Fruit fly (Drosophila melanogaster) whole organism, embryonic: ENCODE results near the gene Obp99d.
A peak's percentile ranks its signal among the peaks of the same experiment; 100 is the strongest.

Experiments
- B-H1 ChIP-seq: fragments of 200-800 bp; sonication (Bioruptor generic); IDR thresholded peaks from 3 replicates; pipeline ENCODE4 v1.3.6; 2022; ENCODE audit warnings: missing biosample characterization, missing genetic modification characterization
- Blimp-1 ChIP-seq: fragments of 200-800 bp; sonication (Bioruptor generic); optimal IDR thresholded peaks from 3 replicates; lab custom pipeline; 2018; ENCODE audit warnings: missing biosample characterization, missing genetic modification characterization, mild to moderate bottlenecking, moderate library complexity, missing genetic modification reagents
- CG12942 ChIP-seq: fragments of 200-800 bp; sonication (Bioruptor generic); optimal IDR thresholded peaks from 3 replicates; lab custom pipeline; 2016; ENCODE audit warnings: missing biosample characterization, missing genetic modification characterization
- CG13296 ChIP-seq: fragments of 200-800 bp; sonication (Bioruptor generic); optimal IDR thresholded peaks from 3 replicates; lab custom pipeline; 2018; ENCODE audit warnings: missing biosample characterization, mild to moderate bottlenecking, missing genetic modification characterization
- CG13894 ChIP-seq: fragments of 200-800 bp; sonication (Bioruptor generic); optimal IDR thresholded peaks from 3 replicates; lab custom pipeline; 2018; ENCODE audit warnings: missing biosample characterization, mild to moderate bottlenecking, missing genetic modification characterization, moderate library complexity
- CG14710 ChIP-seq: fragments of 200-800 bp; sonication (Bioruptor generic); optimal IDR thresholded peaks from 3 replicates; lab custom pipeline; 2019; ENCODE audit warnings: missing biosample characterization, mild to moderate bottlenecking, missing genetic modification characterization, moderate library complexity
- CG15479 ChIP-seq: fragments of 200-800 bp; sonication (Bioruptor generic); optimal IDR thresholded peaks from 3 replicates; lab custom pipeline; 2019; ENCODE audit warnings: missing biosample characterization, mild to moderate bottlenecking, missing genetic modification characterization, moderate library complexity
- CG15601 ChIP-seq: fragments of 200-800 bp; sonication (Bioruptor generic); optimal IDR thresholded peaks from 3 replicates; lab custom pipeline; 2019; ENCODE audit warnings: missing biosample characterization, mild to moderate bottlenecking, missing genetic modification characterization, moderate library complexity
- CG15696 ChIP-seq: fragments of 200-800 bp; sonication (Bioruptor generic); optimal IDR thresholded peaks from 2 replicates; lab custom pipeline; 2019; ENCODE audit warnings: missing biosample characterization, mild to moderate bottlenecking, missing genetic modification characterization, moderate library complexity
- CG1602 ChIP-seq: fragments of 200-800 bp; sonication (Bioruptor generic); optimal IDR thresholded peaks from 3 replicates; lab custom pipeline; 2016; ENCODE audit warnings: missing biosample characterization, missing genetic modification characterization
- CG18764 ChIP-seq: fragments of 200-800 bp; sonication (Bioruptor generic); optimal IDR thresholded peaks from 3 replicates; lab custom pipeline; 2016; ENCODE audit warnings: missing biosample characterization, missing genetic modification characterization
- CG5953 ChIP-seq: fragments of 200-800 bp; sonication (Bioruptor generic); IDR thresholded peaks from 2 replicates; pipeline ENCODE4 v1.3.6; 2022; ENCODE audit warnings: missing biosample characterization, missing genetic modification characterization
- CG6654 ChIP-seq: fragments of 200-800 bp; sonication (Bioruptor generic); optimal IDR thresholded peaks from 2 replicates; lab custom pipeline; 2017; ENCODE audit warnings: missing biosample characterization, mild to moderate bottlenecking, missing genetic modification characterization
- CG6813 ChIP-seq: fragments of 200-800 bp; sonication (Bioruptor generic); optimal IDR thresholded peaks from 2 replicates; lab custom pipeline; 2017; ENCODE audit warnings: missing biosample characterization, missing genetic modification characterization, mild to moderate bottlenecking, moderate library complexity, missing genetic modification reagents
- CG7839 ChIP-seq: fragments of 200-800 bp; sonication (Bioruptor generic); optimal IDR thresholded peaks from 3 replicates; lab custom pipeline; 2018; ENCODE audit warnings: missing biosample characterization, mild to moderate bottlenecking, missing genetic modification characterization, moderate library complexity
- CG8281 ChIP-seq: fragments of 200-800 bp; sonication (Bioruptor generic); optimal IDR thresholded peaks from 2 replicates; lab custom pipeline; 2018; ENCODE audit warnings: missing biosample characterization, mild to moderate bottlenecking, missing genetic modification characterization, moderate library complexity
- Chrac-16 ChIP-seq: fragments of 200-800 bp; sonication (Bioruptor generic); optimal IDR thresholded peaks from 3 replicates; lab custom pipeline; 2016; ENCODE audit warnings: missing biosample characterization, missing genetic modification characterization
- Dref ChIP-seq: fragments of 200-800 bp; sonication (Bioruptor generic); IDR thresholded peaks from 2 replicates; pipeline ENCODE4 v1.3.6; 2022; ENCODE audit warnings: missing biosample characterization, missing genetic modification characterization
- Drgx ChIP-seq: fragments of 200-800 bp; sonication (Bioruptor generic); IDR thresholded peaks from 2 replicates; pipeline ENCODE4 v1.3.6; 2022; ENCODE audit warnings: missing biosample characterization, missing genetic modification characterization
- HLHmδ ChIP-seq: fragments of 200-800 bp; sonication (Bioruptor generic); optimal IDR thresholded peaks from 2 replicates; lab custom pipeline; 2018; ENCODE audit warnings: missing biosample characterization, mild to moderate bottlenecking, missing genetic modification characterization, moderate library complexity
- Jarid2 ChIP-seq: fragments of 200-800 bp; sonication (Bioruptor generic); optimal IDR thresholded peaks from 3 replicates; lab custom pipeline; 2017; ENCODE audit warnings: mild to moderate bottlenecking, missing biosample characterization, missing genetic modification reagents, missing genetic modification characterization
- Lpt ChIP-seq: fragments of >200 bp; optimal IDR thresholded peaks from 2 replicates; lab custom pipeline; 2018; ENCODE audit warnings: missing biosample characterization, missing genetic modification characterization
- NFAT ChIP-seq: fragments of 200-800 bp; sonication (Bioruptor generic); IDR thresholded peaks from 2 replicates; pipeline ENCODE4 v1.3.6; 2022; ENCODE audit warnings: missing biosample characterization, missing genetic modification characterization
- Oaz ChIP-seq: fragments of 200-800 bp; sonication (Bioruptor generic); IDR thresholded peaks from 2 replicates; pipeline ENCODE4 v1.3.6; 2022; ENCODE audit warnings: missing biosample characterization, missing genetic modification characterization
- PHDP ChIP-seq: fragments of 200-800 bp; sonication (Bioruptor generic); optimal IDR thresholded peaks from 3 replicates; lab custom pipeline; 2018; ENCODE audit warnings: missing biosample characterization, mild to moderate bottlenecking, missing genetic modification characterization, moderate library complexity
- Pdp1 ChIP-seq, 2 experiments: fragments of 200-800 bp; sonication (Bioruptor generic); optimal IDR thresholded peaks; 3 replicates each; lab custom pipeline; 2016; ENCODE audit warnings: missing biosample characterization in 2 of 2, missing genetic modification characterization in 2 of 2, mild to moderate bottlenecking in 1 of 2, moderate library complexity in 1 of 2
- Ssrp ChIP-seq: fragments of 200-800 bp; sonication (Bioruptor generic); optimal IDR thresholded peaks from 2 replicates; lab custom pipeline; 2018; ENCODE audit warnings: missing biosample characterization, mild to moderate bottlenecking, missing genetic modification characterization, moderate library complexity
- ab ChIP-seq: fragments of 200-800 bp; sonication (Bioruptor generic); optimal IDR thresholded peaks from 2 replicates; lab custom pipeline; 2016; ENCODE audit warnings: missing biosample characterization, missing genetic modification characterization
- ash1 ChIP-seq: fragments of 200-800 bp; sonication (Bioruptor generic); optimal IDR thresholded peaks from 2 replicates; lab custom pipeline; 2018; ENCODE audit warnings: missing biosample characterization, mild to moderate bottlenecking, missing genetic modification characterization
- bab2 ChIP-seq: fragments of 200-800 bp; sonication (Bioruptor generic); optimal IDR thresholded peaks from 2 replicates; lab custom pipeline; 2016; ENCODE audit warnings: missing biosample characterization, missing genetic modification characterization
- bbx ChIP-seq: fragments of 200-800 bp; sonication (Bioruptor generic); IDR thresholded peaks from 2 replicates; pipeline ENCODE4 v1.3.6; 2022; ENCODE audit warnings: missing biosample characterization, missing genetic modification characterization; ENCODE audit not compliant: partially characterized antibody
- br ChIP-seq: fragments of >200 bp; optimal IDR thresholded peaks from 2 replicates; lab custom pipeline; 2017
- bsh ChIP-seq, 2 experiments: fragments of 200-800 bp; sonication (Bioruptor generic); optimal IDR thresholded peaks; 2 replicates each; lab custom pipeline; 2017 to 2018; ENCODE audit warnings: mild to moderate bottlenecking in 2 of 2, missing biosample characterization in 2 of 2, missing genetic modification characterization in 2 of 2, moderate library complexity in 1 of 2
- cad ChIP-seq: fragments of >200 bp; optimal IDR thresholded peaks from 2 replicates; lab custom pipeline; 2017; ENCODE audit warnings: missing biosample characterization, missing genetic modification characterization
- ci ChIP-seq: fragments of 200-800 bp; sonication (Bioruptor generic); IDR thresholded peaks from 3 replicates; pipeline ENCODE4 v1.3.6; 2022; ENCODE audit warnings: missing biosample characterization, missing genetic modification characterization
- corto ChIP-seq: fragments of 200-800 bp; sonication (Bioruptor generic); optimal IDR thresholded peaks from 2 replicates; lab custom pipeline; 2016; ENCODE audit warnings: missing biosample characterization, mild to moderate bottlenecking, missing genetic modification characterization, moderate library complexity
- dmrt99B ChIP-seq: fragments of 200-800 bp; sonication (Bioruptor generic); optimal IDR thresholded peaks from 2 replicates; lab custom pipeline; 2018; ENCODE audit warnings: missing biosample characterization, mild to moderate bottlenecking, missing genetic modification characterization, moderate library complexity
- dpn ChIP-seq, 2 experiments: fragments of 200-800 bp; sonication (Bioruptor generic); optimal IDR thresholded peaks; 3 replicates each; lab custom pipeline; 2016; ENCODE audit warnings: missing biosample characterization in 2 of 2, missing genetic modification characterization in 2 of 2
- ewg ChIP-seq: fragments of 200-800 bp; sonication (Bioruptor generic); optimal IDR thresholded peaks from 3 replicates; lab custom pipeline; 2017; ENCODE audit warnings: mild to moderate bottlenecking, missing biosample characterization, missing genetic modification reagents, missing genetic modification characterization
- eyg ChIP-seq: fragments of 200-800 bp; sonication (Bioruptor generic); optimal IDR thresholded peaks from 3 replicates; lab custom pipeline; 2016; ENCODE audit warnings: missing biosample characterization, missing genetic modification characterization
- fru ChIP-seq: fragments of >200 bp; optimal IDR thresholded peaks from 2 replicates; lab custom pipeline; 2017
- gem ChIP-seq: fragments of 200-800 bp; sonication (Bioruptor generic); optimal IDR thresholded peaks from 2 replicates; lab custom pipeline; 2019; ENCODE audit warnings: missing biosample characterization, mild to moderate bottlenecking, missing genetic modification characterization, moderate library complexity
- insv ChIP-seq, 2 experiments: fragments of 200-800 bp; sonication (Bioruptor generic); optimal IDR thresholded peaks; 3 replicates each; lab custom pipeline; 2016 to 2018; ENCODE audit warnings: missing biosample characterization in 2 of 2, missing genetic modification characterization in 2 of 2
- lov ChIP-seq, 2 experiments: fragments of 200-800 bp in 1 of 2; fragments of >200 bp in 1 of 2; sonication (Bioruptor generic) in 1 of 2; IDR thresholded peaks in 1 of 2; optimal IDR thresholded peaks in 1 of 2; 2 replicates in 1 of 2; 3 replicates in 1 of 2; pipeline versions ENCODE4 v1.3.6 to Lab custom; 2017 to 2022; ENCODE audit warnings: missing biosample characterization in 1 of 2, missing genetic modification characterization in 1 of 2
- mirr ChIP-seq: fragments of 200-800 bp; sonication (Bioruptor generic); optimal IDR thresholded peaks from 3 replicates; lab custom pipeline; 2018; ENCODE audit warnings: missing biosample characterization, mild to moderate bottlenecking, missing genetic modification characterization
- mld ChIP-seq: fragments of 200-800 bp; sonication (Bioruptor generic); IDR thresholded peaks from 3 replicates; pipeline ENCODE4 v1.3.6; 2022; ENCODE audit warnings: missing biosample characterization, missing genetic modification characterization; ENCODE audit not compliant: partially characterized antibody
- nau ChIP-seq: fragments of 200-800 bp; sonication (Bioruptor generic); optimal IDR thresholded peaks from 3 replicates; lab custom pipeline; 2017; ENCODE audit warnings: missing biosample characterization, mild to moderate bottlenecking, missing genetic modification characterization, missing genetic modification reagents
- nom ChIP-seq: fragments of 200-800 bp; sonication (Bioruptor generic); optimal IDR thresholded peaks from 2 replicates; lab custom pipeline; 2017; ENCODE audit warnings: missing biosample characterization, missing genetic modification characterization, mild to moderate bottlenecking, moderate library complexity, missing genetic modification reagents
- row ChIP-seq: fragments of 200-800 bp; sonication (Bioruptor generic); IDR thresholded peaks from 3 replicates; pipeline ENCODE4 v1.3.6; 2022; ENCODE audit warnings: missing biosample characterization, missing genetic modification characterization
- ssp ChIP-seq: fragments of 200-800 bp; sonication (Bioruptor generic); IDR thresholded peaks from 2 replicates; pipeline ENCODE4 v1.3.6; 2022; ENCODE audit warnings: missing biosample characterization, missing genetic modification characterization
- wdn ChIP-seq: fragments of 200-800 bp; sonication (Bioruptor generic); IDR thresholded peaks from 2 replicates; pipeline ENCODE4 v1.3.6; 2022; ENCODE audit warnings: missing biosample characterization, missing genetic modification characterization

Obp99d gene

dm6 chr3R:29757226-29757625, 42.9 kb downstream of the Obp99d start (continued):
- TF ChIP-seq CG13894 (tag; lab: Kevin White, UChicago) (no peak), CG15696 (no peak), mirr (GFP tag; lab: Kevin White, UChicago) (peak; percentile 59), HLHmδ (no peak), bab2 (GFP tag; lab: Kevin White, UChicago) (peak; percentile 43), row (GFP tag; lab: Robert Waterston, UW) (no peak), Lpt (GFP tag; lab: Kevin White, UChicago) (no peak), CG18764 (no peak), fru (no peak), Pdp1 (GFP tag; optimal IDR thresholded peaks at IDR 0.05; lab: Kevin White, UChicago) (peak in 1 of 2 experiments; percentile 2), CG12942 (peak; percentile 14), CG6654 (GFP tag; lab: Kevin White, UChicago) (no peak), CG1602 (GFP tag; lab: Kevin White, UChicago) (no peak), CG15601 (tag; lab: Kevin White, UChicago) (no peak), CG8281 (tag; lab: Kevin White, UChicago) (no peak), Oaz (no peak), ash1 (GFP tag; lab: Kevin White, UChicago) (no peak), Blimp-1 (GFP tag; lab: Kevin White, UChicago) (no peak), bsh (GFP tag; optimal IDR thresholded peaks at IDR 0.05; lab: Kevin White, UChicago) (peak in 1 of 2 experiments; percentile 6), ewg (no peak), nom (GFP tag; lab: Kevin White, UChicago) (peak; percentile 87), dpn (GFP tag; optimal IDR thresholded peaks at IDR 0.05; lab: Kevin White, UChicago) (no peak), NFAT (GFP tag; lab: Robert Waterston, UW) (no peak), insv (GFP tag; optimal IDR thresholded peaks at IDR 0.05; lab: Kevin White, UChicago) (no peak), gem (peak; percentile 6), Chrac-16 (GFP tag; lab: Kevin White, UChicago) (no peak), PHDP (peak; percentile 25), lov (optimal IDR thresholded peaks at IDR 0.05; lab: Kevin White, UChicago) (no peak), lov (GFP tag; IDR thresholded peaks at IDR 0.05; lab: Robert Waterston, UW) (no peak), CG14710 (tag; lab: Kevin White, UChicago) (no peak), Dref (GFP tag; lab: Robert Waterston, UW) (no peak), br (lab: Kevin White, UChicago) (no peak), CG6813 (GFP tag; lab: Kevin White, UChicago) (peak; percentile 19), dmrt99B (tag; lab: Kevin White, UChicago) (peak; percentile 0), CG5953 (GFP tag; lab: Robert Waterston, UW) (peak; percentile 60; the same call in 1 of the 2 replicates), bbx (GFP tag; lab: Robert Waterston, UW) (no peak), wdn (GFP tag; lab: Robert Waterston, UW) (no peak), eyg (no peak), Jarid2 (GFP tag; lab: Kevin White, UChicago) (no peak), CG15479 (GFP tag; lab: Kevin White, UChicago) (no peak), cad (no peak), ssp (GFP tag; lab: Robert Waterston, UW) (no peak), CG13296 (GFP tag; lab: Kevin White, UChicago) (peak; percentile 5), B-H1 (GFP tag; lab: Robert Waterston, UW) (no peak), Drgx (GFP tag; lab: Robert Waterston, UW) (peak; percentile 36), ci (GFP tag; lab: Robert Waterston, UW) (peak; percentile 69; the same call in 2 of the 3 replicates), ab (no peak), Ssrp (tag; lab: Kevin White, UChicago) (no peak), corto (GFP tag; lab: Kevin White, UChicago) (no peak), CG7839 (tag; lab: Kevin White, UChicago) (no peak), mld (GFP tag; lab: Robert Waterston, UW) (no peak), nau (GFP tag; lab: Kevin White, UChicago) (peak; percentile 49)
